Fruit fly (Drosophila melanogaster) whole organism, prepupa: ENCODE data around the gene CG31381.

ENCODE experiments used
- CG10631 ChIP-seq: fragments of 200-800 bp; sonication (Bioruptor generic); optimal IDR thresholded peaks from 2 replicates; lab custom pipeline; 2016; ENCODE audit warnings: missing biosample characterization, missing genetic modification characterization
- CG10669 ChIP-seq: fragments of 200-800 bp; sonication (Bioruptor generic); optimal IDR thresholded peaks from 3 replicates; lab custom pipeline; 2018; ENCODE audit warnings: missing biosample characterization, mild to moderate bottlenecking, missing genetic modification characterization, moderate library complexity
- CG11294 ChIP-seq: fragments of 200-800 bp; sonication (Bioruptor generic); IDR thresholded peaks from 2 replicates; pipeline ENCODE4 v1.3.6; 2022; ENCODE audit warnings: missing biosample characterization, missing genetic modification characterization
- CG11762 ChIP-seq: fragments of 200-800 bp; sonication (Bioruptor generic); optimal IDR thresholded peaks from 3 replicates; lab custom pipeline; 2016; ENCODE audit warnings: missing biosample characterization, missing genetic modification characterization; ENCODE audit not compliant: insufficient read depth
- CG11902 ChIP-seq: fragments of 200-800 bp; sonication (Bioruptor generic); optimal IDR thresholded peaks from 3 replicates; lab custom pipeline; 2016; ENCODE audit warnings: missing biosample characterization, missing genetic modification characterization
- CG15336 ChIP-seq: fragments of 200-800 bp; sonication (Bioruptor generic); IDR thresholded peaks from 2 replicates; pipeline ENCODE4 v1.3.6; 2022; ENCODE audit warnings: missing biosample characterization, missing genetic modification characterization
- CG1621 ChIP-seq: fragments of 200-800 bp; sonication (Bioruptor generic); optimal IDR thresholded peaks from 3 replicates; lab custom pipeline; 2018; ENCODE audit warnings: missing biosample characterization, mild to moderate bottlenecking, missing genetic modification characterization
- CG16779 ChIP-seq: fragments of 200-800 bp; sonication (Bioruptor generic); optimal IDR thresholded peaks from 3 replicates; lab custom pipeline; 2017; ENCODE audit warnings: missing biosample characterization, mild to moderate bottlenecking, missing genetic modification characterization
- CG3032 ChIP-seq: fragments of 200-800 bp; optimal IDR thresholded peaks from 2 replicates; lab custom pipeline; 2019; ENCODE audit warnings: missing biosample characterization, mild to moderate bottlenecking, missing genetic modification characterization, moderate library complexity
- CG31627 ChIP-seq: fragments of 200-800 bp; sonication (Bioruptor generic); optimal IDR thresholded peaks from 3 replicates; lab custom pipeline; 2016; ENCODE audit warnings: missing biosample characterization, missing genetic modification characterization
- CG32006 ChIP-seq: fragments of 200-800 bp; sonication (Bioruptor generic); optimal IDR thresholded peaks from 3 replicates; lab custom pipeline; 2017; ENCODE audit warnings: missing biosample characterization, mild to moderate bottlenecking, missing genetic modification characterization
- CG34406 ChIP-seq: fragments of 200-800 bp; sonication (Bioruptor generic); optimal IDR thresholded peaks from 3 replicates; lab custom pipeline; 2016; ENCODE audit warnings: missing biosample characterization, missing genetic modification characterization
- CG3919 ChIP-seq: fragments of 200-800 bp; sonication (Bioruptor generic); optimal IDR thresholded peaks from 3 replicates; lab custom pipeline; 2016; ENCODE audit warnings: missing biosample characterization, missing genetic modification characterization
- CG4318 ChIP-seq: fragments of 200-800 bp; sonication (Bioruptor generic); optimal IDR thresholded peaks from 3 replicates; lab custom pipeline; 2017; ENCODE audit warnings: missing biosample characterization, mild to moderate bottlenecking, missing genetic modification characterization
- CG6163 ChIP-seq: fragments of 200-800 bp; sonication (Bioruptor generic); IDR thresholded peaks from 3 replicates; pipeline ENCODE4 v1.3.6; 2022; ENCODE audit warnings: missing biosample characterization, missing genetic modification characterization
- CG6276 ChIP-seq: fragments of 200-800 bp; sonication (Bioruptor generic); optimal IDR thresholded peaks from 2 replicates; lab custom pipeline; 2017; ENCODE audit warnings: missing biosample characterization, mild to moderate bottlenecking, missing genetic modification characterization
- CG6792 ChIP-seq: fragments of 200-800 bp; sonication (Bioruptor generic); optimal IDR thresholded peaks from 3 replicates; lab custom pipeline; 2016; ENCODE audit warnings: missing biosample characterization, missing genetic modification characterization
- CG6808 ChIP-seq: fragments of 200-800 bp; sonication (Bioruptor generic); optimal IDR thresholded peaks from 3 replicates; lab custom pipeline; 2017; ENCODE audit warnings: missing biosample characterization, missing genetic modification characterization, mild to moderate bottlenecking, moderate library complexity, missing genetic modification reagents
- CG8119 ChIP-seq: fragments of 200-800 bp; sonication (Bioruptor generic); IDR thresholded peaks from 3 replicates; pipeline ENCODE4 v1.3.6; 2022; ENCODE audit warnings: missing biosample characterization, missing genetic modification characterization
- CG8319 ChIP-seq: fragments of 200-800 bp; sonication (Bioruptor generic); optimal IDR thresholded peaks from 3 replicates; lab custom pipeline; 2016; ENCODE audit warnings: missing biosample characterization, missing genetic modification characterization
- CG8632 ChIP-seq: fragments of 200-800 bp; sonication (Bioruptor generic); optimal IDR thresholded peaks from 3 replicates; lab custom pipeline; 2016; ENCODE audit warnings: missing biosample characterization, missing genetic modification characterization
- CG9139 ChIP-seq: fragments of 200-800 bp; sonication (Bioruptor generic); optimal IDR thresholded peaks from 3 replicates; lab custom pipeline; 2017; ENCODE audit warnings: missing biosample characterization, mild to moderate bottlenecking, missing genetic modification characterization
- Eip75B ChIP-seq: fragments of 200-800 bp; sonication (Bioruptor generic); optimal IDR thresholded peaks from 3 replicates; lab custom pipeline; 2016; ENCODE audit warnings: missing biosample characterization, missing genetic modification characterization
- Eip78C ChIP-seq: fragments of 200-800 bp; sonication (Bioruptor generic); peaks from one replicate; lab custom pipeline; 2016; ENCODE audit warnings: missing biosample characterization, missing genetic modification characterization
- Eip93F ChIP-seq: fragments of 200-800 bp; sonication (Bioruptor generic); optimal IDR thresholded peaks from 2 replicates; lab custom pipeline; 2016; ENCODE audit warnings: missing biosample characterization, mild to moderate bottlenecking, missing genetic modification characterization
- Ets21C ChIP-seq: fragments of 200-800 bp; sonication (Bioruptor generic); optimal IDR thresholded peaks from 3 replicates; lab custom pipeline; 2016; ENCODE audit warnings: missing biosample characterization, missing genetic modification characterization
- Ets96B ChIP-seq: fragments of 200-800 bp; optimal IDR thresholded peaks from 2 replicates; lab custom pipeline; 2019; ENCODE audit warnings: missing biosample characterization, mild to moderate bottlenecking, missing genetic modification characterization, moderate library complexity
- Gug ChIP-seq: fragments of 200-800 bp; sonication (Bioruptor generic); IDR thresholded peaks from 2 replicates; pipeline ENCODE4 v1.3.6; 2022; ENCODE audit warnings: missing biosample characterization, missing genetic modification characterization
- Hr38 ChIP-seq: sonication (Bioruptor generic); optimal IDR thresholded peaks from 2 replicates; lab custom pipeline; 2016; ENCODE audit warnings: missing biosample characterization, missing genetic modification characterization
- Hr39 ChIP-seq: fragments of 200-800 bp; sonication (Bioruptor generic); optimal IDR thresholded peaks from 2 replicates; lab custom pipeline; 2016; ENCODE audit warnings: missing biosample characterization, missing genetic modification characterization
- Hr4 ChIP-seq: fragments of 200-800 bp; sonication (Bioruptor generic); optimal IDR thresholded peaks from 3 replicates; lab custom pipeline; 2016; ENCODE audit warnings: missing biosample characterization, missing genetic modification characterization
- Lpt ChIP-seq: fragments of 200-800 bp; sonication (Bioruptor generic); optimal IDR thresholded peaks from 3 replicates; lab custom pipeline; 2016; ENCODE audit warnings: missing biosample characterization, missing genetic modification characterization
- Met ChIP-seq: fragments of 200-800 bp; sonication (Bioruptor generic); optimal IDR thresholded peaks from 3 replicates; lab custom pipeline; 2016; ENCODE audit warnings: missing biosample characterization, missing genetic modification characterization
- Smox ChIP-seq: fragments of 200-800 bp; sonication (Bioruptor generic); optimal IDR thresholded peaks from 3 replicates; lab custom pipeline; 2016; ENCODE audit warnings: missing biosample characterization, missing genetic modification characterization
- Sox102F ChIP-seq: fragments of 200-800 bp; sonication (Bioruptor generic); optimal IDR thresholded peaks from 2 replicates; lab custom pipeline; 2016; ENCODE audit warnings: missing biosample characterization, mild to moderate bottlenecking, missing genetic modification characterization
- dac ChIP-seq: fragments of 200-800 bp; sonication (Bioruptor generic); optimal IDR thresholded peaks from 2 replicates; lab custom pipeline; 2017; ENCODE audit warnings: missing biosample characterization, mild to moderate bottlenecking, missing genetic modification characterization
- dsx ChIP-seq: fragments of 200-800 bp; optimal IDR thresholded peaks from 3 replicates; lab custom pipeline; 2019; ENCODE audit warnings: missing biosample characterization, mild to moderate bottlenecking, missing genetic modification characterization, moderate library complexity; ENCODE audit not compliant: poor library complexity, severe bottlenecking
- eg ChIP-seq: fragments of 200-800 bp; sonication (Bioruptor generic); IDR thresholded peaks from 3 replicates; pipeline ENCODE4 v1.3.6; 2022; ENCODE audit warnings: missing biosample characterization, missing genetic modification characterization
- esn ChIP-seq: fragments of 200-800 bp; sonication (Bioruptor generic); optimal IDR thresholded peaks from 2 replicates; lab custom pipeline; 2016; ENCODE audit warnings: missing biosample characterization, mild to moderate bottlenecking, missing genetic modification characterization, moderate library complexity
- fd59A ChIP-seq: fragments of 200-800 bp; sonication (Bioruptor generic); optimal IDR thresholded peaks from 2 replicates; lab custom pipeline; 2017; ENCODE audit warnings: missing biosample characterization, mild to moderate bottlenecking, missing genetic modification characterization, missing genetic modification reagents
- fd85E ChIP-seq: fragments of 200-800 bp; sonication (Bioruptor generic); optimal IDR thresholded peaks from 3 replicates; lab custom pipeline; 2016; ENCODE audit warnings: missing biosample characterization, missing genetic modification characterization
- fkh ChIP-seq: fragments of 200-800 bp; sonication (Bioruptor generic); optimal IDR thresholded peaks from 3 replicates; lab custom pipeline; 2017; ENCODE audit warnings: missing biosample characterization, mild to moderate bottlenecking, missing genetic modification characterization, moderate library complexity
- lz ChIP-seq: fragments of 200-800 bp; sonication (Bioruptor generic); optimal IDR thresholded peaks from 3 replicates; lab custom pipeline; 2016; ENCODE audit warnings: missing biosample characterization, missing genetic modification characterization
- pdm3 ChIP-seq: fragments of 200-800 bp; sonication (Bioruptor generic); optimal IDR thresholded peaks from 3 replicates; lab custom pipeline; 2016; ENCODE audit warnings: missing biosample characterization, missing genetic modification characterization
- salr ChIP-seq, 2 experiments: fragments of 200-800 bp; sonication (Bioruptor generic); optimal IDR thresholded peaks; 3 replicates each; lab custom pipeline; 2016 to 2018; ENCODE audit warnings: missing biosample characterization in 2 of 2, missing genetic modification characterization in 2 of 2, mild to moderate bottlenecking in 1 of 2
- spab ChIP-seq: fragments of 200-800 bp; sonication (Bioruptor generic); optimal IDR thresholded peaks from 2 replicates; lab custom pipeline; 2017; ENCODE audit warnings: missing biosample characterization, mild to moderate bottlenecking, missing genetic modification characterization, missing genetic modification reagents
- ss ChIP-seq, 2 experiments: fragments of 200-800 bp; sonication (Bioruptor generic); optimal IDR thresholded peaks; 2 replicates in 1 of 2; 3 replicates in 1 of 2; lab custom pipeline; 2017 to 2018; ENCODE audit warnings: mild to moderate bottlenecking in 2 of 2, missing biosample characterization in 2 of 2, missing genetic modification characterization in 2 of 2, moderate library complexity in 1 of 2
- svp ChIP-seq: fragments of 200-800 bp; sonication (Bioruptor generic); peaks from one replicate; lab custom pipeline; 2016; ENCODE audit warnings: missing biosample characterization, missing genetic modification characterization
- topi ChIP-seq: fragments of 200-800 bp; sonication (Bioruptor generic); optimal IDR thresholded peaks from 3 replicates; lab custom pipeline; 2016; ENCODE audit warnings: missing biosample characterization, missing genetic modification characterization
- vri ChIP-seq: fragments of 200-800 bp; sonication (Bioruptor generic); optimal IDR thresholded peaks from 3 replicates; lab custom pipeline; 2016; ENCODE audit warnings: missing biosample characterization, mild to moderate bottlenecking, missing genetic modification characterization

CG31381 gene

DNA sequence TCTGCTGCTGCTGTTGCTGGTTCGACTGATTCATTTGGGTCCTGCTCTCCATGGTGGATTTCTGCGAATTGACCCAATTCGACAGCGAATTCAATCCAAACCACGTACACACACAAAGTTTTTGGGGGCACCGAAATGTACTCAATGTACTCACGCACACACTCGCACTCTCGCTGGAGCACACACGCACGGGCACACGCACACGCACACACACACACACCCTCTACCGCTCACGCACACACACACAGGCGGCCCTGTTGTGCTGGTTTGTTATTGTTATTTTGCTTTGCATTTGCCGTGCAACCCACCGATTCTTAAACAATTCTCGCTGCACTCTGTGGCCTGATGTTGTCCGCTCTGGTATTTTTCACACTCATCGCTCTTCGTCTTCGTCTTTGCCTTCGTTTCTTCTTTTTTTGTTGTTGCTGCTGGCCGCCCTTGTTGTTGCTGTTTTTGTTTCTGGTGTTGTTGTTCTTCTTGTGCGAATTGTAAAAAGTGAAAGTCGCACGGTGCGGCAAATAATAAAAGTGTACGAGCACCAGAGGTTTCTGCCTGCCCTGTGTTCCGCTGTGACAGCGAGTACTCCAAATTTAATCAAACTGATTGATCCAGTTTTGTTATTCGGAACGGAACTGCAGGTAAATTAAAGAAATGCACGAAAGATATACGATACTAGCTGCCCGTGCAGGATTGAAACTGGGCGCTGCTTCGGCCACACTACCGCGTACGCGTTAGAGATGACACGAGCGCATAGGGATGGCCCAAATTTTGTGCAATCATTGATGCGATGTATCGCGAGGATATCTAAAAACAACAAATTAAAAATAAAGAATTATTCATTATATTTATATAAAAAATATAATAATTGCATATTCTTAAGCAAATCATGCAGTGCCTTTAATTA, 654 bp upstream of the CG31381 start, which contains the start of gene CG3744:
Gene CG3744 (minus strand): TSS at position 716 of the 904 bp plus-strand sequence.
- peak; percentile 35 for TF ChIP-seq Sox102F (GFP tag; lab: Kevin White, UChicago)
- peak; percentile 55 for TF ChIP-seq Eip75B (GFP tag; lab: Kevin White, UChicago)
- peak; percentile 85 for TF ChIP-seq CG11294 (GFP tag; lab: Robert Waterston, UW)
- no peak for TF ChIP-seq CG10669 (GFP tag; lab: Kevin White, UChicago)
- TF ChIP-seq CG8119 (GFP tag; lab: Robert Waterston, UW) = peak; percentile 76
- no peak for TF ChIP-seq Hr38 (GFP tag; lab: Kevin White, UChicago)
- TF ChIP-seq Smox (GFP tag; lab: Kevin White, UChicago) = no peak
- TF ChIP-seq ss (GFP tag; optimal IDR thresholded peaks at IDR 0.05; lab: Kevin White, UChicago) = peak in 1 of 2 experiments; percentile 70
- no peak for TF ChIP-seq CG10631 (GFP tag; lab: Kevin White, UChicago)
- TF ChIP-seq CG11902 (GFP tag; lab: Kevin White, UChicago) = peak; percentile 66
- peak; percentile 85 for TF ChIP-seq CG32006 (GFP tag; lab: Kevin White, UChicago)
- TF ChIP-seq CG6163 (GFP tag; lab: Robert Waterston, UW) = peak; percentile 89
- TF ChIP-seq CG11762 (GFP tag; lab: Kevin White, UChicago) = peak; percentile 38
- no peak for TF ChIP-seq CG4318 (GFP tag; lab: Kevin White, UChicago)
- peak; percentile 75 for TF ChIP-seq svp (GFP tag; lab: Kevin White, UChicago)
- peak; percentile 29 for TF ChIP-seq spab
- peak; percentile 73 for TF ChIP-seq Ets96B (tag; lab: Kevin White, UChicago)
- TF ChIP-seq CG3919 = peak; percentile 88
- peak in 1 of 2 experiments; percentile 70 for TF ChIP-seq salr (GFP tag; optimal IDR thresholded peaks at IDR 0.05; lab: Kevin White, UChicago)
- peak; percentile 72 for TF ChIP-seq CG8632 (GFP tag; lab: Kevin White, UChicago)
- peak; percentile 94 for TF ChIP-seq eg (GFP tag; lab: Robert Waterston, UW)
- TF ChIP-seq CG8319 (GFP tag; lab: Kevin White, UChicago) = no peak
- TF ChIP-seq dsx (GFP tag; lab: Kevin White, UChicago) = peak; percentile 71
- peak; percentile 66 for TF ChIP-seq Ets21C (GFP tag; lab: Kevin White, UChicago)
- no peak for TF ChIP-seq fd85E (GFP tag; lab: Kevin White, UChicago)
- TF ChIP-seq CG34406 (GFP tag; lab: Kevin White, UChicago) = peak; percentile 60
- TF ChIP-seq CG6276 (GFP tag; lab: Kevin White, UChicago) = no peak
- peak; percentile 86 for TF ChIP-seq Gug (GFP tag; lab: Robert Waterston, UW)
- TF ChIP-seq Lpt (GFP tag; lab: Kevin White, UChicago) = peak; percentile 13
- peak; percentile 86 for TF ChIP-seq Eip78C
- peak; percentile 74 for TF ChIP-seq lz (GFP tag; lab: Kevin White, UChicago)
- TF ChIP-seq pdm3 (GFP tag; lab: Kevin White, UChicago) = no peak
- no peak for TF ChIP-seq Met
- peak; percentile 77 for TF ChIP-seq CG31627 (GFP tag; lab: Kevin White, UChicago)
- peak; percentile 73 for TF ChIP-seq CG15336
- TF ChIP-seq Hr39 (GFP tag; lab: Kevin White, UChicago) = peak; percentile 74
- no peak for TF ChIP-seq vri (GFP tag; lab: Kevin White, UChicago)
- TF ChIP-seq dac (GFP tag; lab: Kevin White, UChicago) = peak; percentile 79
- peak; percentile 5 for TF ChIP-seq CG16779 (tag; lab: Kevin White, UChicago)
- TF ChIP-seq esn (GFP tag; lab: Kevin White, UChicago) = peak; percentile 77
- peak; percentile 47 for TF ChIP-seq CG6808 (GFP tag; lab: Kevin White, UChicago)
- no peak for TF ChIP-seq CG1621 (tag; lab: Kevin White, UChicago)
- peak; percentile 64 for TF ChIP-seq topi (GFP tag; lab: Kevin White, UChicago)
- TF ChIP-seq fd59A (GFP tag; lab: Kevin White, UChicago) = peak; percentile 31
- peak; percentile 81 for TF ChIP-seq Eip93F (GFP tag; lab: Kevin White, UChicago)
- TF ChIP-seq fkh (GFP tag; lab: Kevin White, UChicago) = no peak
- TF ChIP-seq CG3032 (tag; lab: Kevin White, UChicago) = peak; percentile 84
- peak; percentile 62 for TF ChIP-seq CG6792
- TF ChIP-seq CG9139 (GFP tag; lab: Kevin White, UChicago) = peak; percentile 17
- peak; percentile 74 for TF ChIP-seq Hr4
